Worm (Caenorhabditis elegans) whole organism, L4 larva: ENCODE measurements around the gene F10E7.9.

Source experiments
- F10B5.3 ChIP-seq: sonication (generic microtip); optimal IDR thresholded peaks from 2 replicates; lab custom pipeline; 2016; ENCODE audit warnings: mild to moderate bottlenecking, missing genetic modification characterization, missing compliant biosample characterization
- F26F4.8 ChIP-seq: fragments of 200-800 bp; sonication (Bioruptor generic); conservative IDR thresholded peaks from 2 replicates; pipeline ENCODE4 v1.3.6; 2022; ENCODE audit warnings: missing genetic modification characterization, missing compliant biosample characterization
- F37D6.2 ChIP-seq: sonication (generic microtip); optimal IDR thresholded peaks from 2 replicates; lab custom pipeline; 2016; ENCODE audit warnings: mild to moderate bottlenecking, missing genetic modification characterization, missing compliant biosample characterization
- F44E2.7 ChIP-seq: fragments of 200-800 bp; sonication (Bioruptor generic); IDR thresholded peaks from 2 replicates; pipeline ENCODE4 v2.1.2; 2022; ENCODE audit warnings: missing genetic modification characterization, missing compliant biosample characterization
- F49E8.2 ChIP-seq: sonication (generic microtip); optimal IDR thresholded peaks from 2 replicates; lab custom pipeline; 2016; ENCODE audit warnings: missing compliant biosample characterization, mild to moderate bottlenecking, missing genetic modification characterization, borderline replicate concordance
- ama-1 ChIP-seq: fragments of 150-350 bp; optimal IDR thresholded peaks from 2 replicates; lab custom pipeline; 2014; ENCODE audit warnings: inconsistent platforms, mixed read lengths
- ceh-20 ChIP-seq: fragments of 200-800 bp; sonication (Bioruptor generic); IDR thresholded peaks from 2 replicates; pipeline ENCODE4 v1.3.6; 2022; ENCODE audit warnings: missing genetic modification reagents, missing genetic modification characterization, missing compliant biosample characterization
- ceh-32 ChIP-seq: sonication (generic microtip); optimal IDR thresholded peaks from 2 replicates; lab custom pipeline; 2016; ENCODE audit warnings: mild to moderate bottlenecking, missing genetic modification characterization, missing compliant biosample characterization; ENCODE audit not compliant: poor library complexity
- ceh-44 ChIP-seq: fragments of 200-800 bp; sonication (Bioruptor generic); IDR thresholded peaks from 2 replicates; pipeline ENCODE4 v1.3.6; 2022; ENCODE audit warnings: missing genetic modification reagents, missing genetic modification characterization, missing compliant biosample characterization
- ctbp-1 ChIP-seq: fragments of 200-800 bp; sonication (Bioruptor generic); IDR thresholded peaks from 2 replicates; pipeline ENCODE4 v1.3.6; 2022; ENCODE audit warnings: missing genetic modification reagents, missing genetic modification characterization, missing compliant biosample characterization
- daf-16 ChIP-seq, 3 experiments: sonication (generic microtip); optimal IDR thresholded peaks; 2 replicates each; lab custom pipeline; 2016 to 2017; ENCODE audit warnings: missing genetic modification characterization in 3 of 3, missing genetic modification reagents in 3 of 3, mild to moderate bottlenecking in 2 of 3, missing compliant biosample characterization in 2 of 3, missing biosample characterization in 1 of 3, moderate library complexity in 1 of 3
- daf-19 ChIP-seq: fragments of 200-800 bp; sonication (Bioruptor generic); conservative IDR thresholded peaks from 2 replicates; pipeline ENCODE4 v1.3.6; 2022; ENCODE audit warnings: missing genetic modification characterization, missing compliant biosample characterization
- dmd-6 ChIP-seq: fragments of 200-800 bp; sonication (Bioruptor generic); IDR thresholded peaks from 2 replicates; pipeline ENCODE4 v1.3.6; 2022; ENCODE audit warnings: missing genetic modification reagents, missing genetic modification characterization, missing compliant biosample characterization
- dmd-8 ChIP-seq: fragments of 200-800 bp; sonication (Bioruptor generic); IDR thresholded peaks from 2 replicates; pipeline ENCODE4 v1.3.6; 2022; ENCODE audit warnings: missing genetic modification characterization, missing compliant biosample characterization
- dmd-9 ChIP-seq: fragments of 200-800 bp; sonication (Bioruptor generic); IDR thresholded peaks from 2 replicates; pipeline ENCODE4 v1.3.6; 2022; ENCODE audit warnings: missing genetic modification reagents, missing genetic modification characterization, missing compliant biosample characterization
- duxl-1 ChIP-seq: sonication (generic microtip); optimal IDR thresholded peaks from 2 replicates; lab custom pipeline; 2016; ENCODE audit warnings: mild to moderate bottlenecking, missing genetic modification characterization, moderate library complexity, missing compliant biosample characterization; ENCODE audit not compliant: poor library complexity
- dve-1 ChIP-seq: sonication (generic microtip); optimal IDR thresholded peaks from 2 replicates; lab custom pipeline; 2017; ENCODE audit warnings: antibody characterized with exemption, mild to moderate bottlenecking, missing genetic modification characterization, missing compliant biosample characterization; ENCODE audit not compliant: insufficient read depth
- egl-27 ChIP-seq: sonication (generic microtip); optimal IDR thresholded peaks from 3 replicates; lab custom pipeline; 2017; ENCODE audit warnings: missing biosample characterization, missing genetic modification reagents, missing genetic modification characterization
- hif-1 ChIP-seq, 2 experiments: sonication (generic microtip); optimal IDR thresholded peaks; 2 replicates each; lab custom pipeline; 2016 to 2017; ENCODE audit warnings: missing compliant biosample characterization in 2 of 2, missing genetic modification characterization in 2 of 2, missing genetic modification reagents in 2 of 2, missing genotype in 2 of 2, mild to moderate bottlenecking in 1 of 2
- hlh-11 ChIP-seq: fragments of 200-800 bp; sonication (Bioruptor generic); optimal IDR thresholded peaks from 2 replicates; lab custom pipeline; 2018; ENCODE audit warnings: mild to moderate bottlenecking, missing genetic modification characterization, missing compliant biosample characterization
- hlh-30 ChIP-seq: sonication (generic microtip); optimal IDR thresholded peaks from 2 replicates; lab custom pipeline; 2017; ENCODE audit warnings: antibody characterized with exemption, mild to moderate bottlenecking, missing genetic modification characterization, missing compliant biosample characterization; ENCODE audit not compliant: insufficient read depth
- hmg-1.1 ChIP-seq: fragments of 200-800 bp; sonication (Bioruptor generic); IDR thresholded peaks from 2 replicates; pipeline ENCODE4 v1.3.6; 2022; ENCODE audit warnings: missing genetic modification reagents, missing genetic modification characterization, missing compliant biosample characterization
- lin-13 ChIP-seq: fragments of 150-350 bp; optimal IDR thresholded peaks from 2 replicates; lab custom pipeline; 2014; ENCODE audit warnings: missing biosample characterization, missing genetic modification reagents, missing genetic modification characterization
- lsy-2 ChIP-seq, 2 experiments: fragments of 150-350 bp in 1 of 2; sonication (generic microtip) in 1 of 2; optimal IDR thresholded peaks; 2 replicates each; lab custom pipeline; 2014 to 2017; ENCODE audit warnings: missing biosample characterization in 2 of 2, missing genetic modification characterization in 2 of 2
- madf-5 ChIP-seq, 2 experiments: fragments of 200-800 bp; sonication (Bioruptor generic); IDR thresholded peaks; 2 replicates each; pipeline ENCODE4 v1.3.6; 2022; ENCODE audit warnings: missing compliant biosample characterization in 2 of 2, missing genetic modification characterization in 2 of 2
- nhr-10 ChIP-seq: fragments of 150-350 bp; optimal IDR thresholded peaks from 2 replicates; lab custom pipeline; 2014; ENCODE audit warnings: missing biosample characterization, missing genetic modification characterization
- nhr-111 ChIP-seq: fragments of 200-800 bp; sonication (Bioruptor generic); optimal IDR thresholded peaks from 2 replicates; lab custom pipeline; 2018; ENCODE audit warnings: mild to moderate bottlenecking, missing genetic modification characterization, missing compliant biosample characterization
- nhr-237 ChIP-seq: sonication (generic microtip); optimal IDR thresholded peaks from 2 replicates; lab custom pipeline; 2017; ENCODE audit warnings: missing biosample characterization, missing genetic modification characterization
- nhr-41 ChIP-seq: fragments of 200-800 bp; sonication (Bioruptor generic); IDR thresholded peaks from 2 replicates; pipeline ENCODE4 v1.3.6; 2022; ENCODE audit warnings: missing genetic modification reagents, missing genetic modification characterization, missing compliant biosample characterization
- nhr-48 ChIP-seq: sonication (generic microtip); optimal IDR thresholded peaks from 2 replicates; lab custom pipeline; 2016; ENCODE audit warnings: mild to moderate bottlenecking, missing genetic modification characterization, missing compliant biosample characterization
- nhr-6 ChIP-seq: fragments of 150-350 bp; optimal IDR thresholded peaks from 2 replicates; lab custom pipeline; 2014; ENCODE audit warnings: missing biosample characterization, missing genetic modification characterization
- nhr-76 ChIP-seq: fragments of 150-350 bp; optimal IDR thresholded peaks from 2 replicates; lab custom pipeline; 2014; ENCODE audit warnings: missing biosample characterization, missing genetic modification characterization
- pha-4 ChIP-seq, 2 experiments: fragments of 150-350 bp in 1 of 2; fragments of 200-800 bp in 1 of 2; sonication (Bioruptor generic) in 1 of 2; IDR thresholded peaks in 1 of 2; optimal IDR thresholded peaks in 1 of 2; 2 replicates each; pipeline versions ENCODE4 v1.3.6 to Lab custom; 2014 to 2022; ENCODE audit warnings: missing genetic modification characterization in 2 of 2, missing genetic modification reagents in 2 of 2, missing biosample characterization in 1 of 2, missing compliant biosample characterization in 1 of 2
- php-3 ChIP-seq: fragments of 200-800 bp; sonication (Bioruptor generic); IDR thresholded peaks from 2 replicates; pipeline ENCODE4 v1.3.6; 2022; ENCODE audit warnings: missing genetic modification reagents, missing genetic modification characterization, missing compliant biosample characterization
- pqm-1 ChIP-seq: sonication (generic microtip); optimal IDR thresholded peaks from 2 replicates; lab custom pipeline; 2017; ENCODE audit warnings: missing biosample characterization, missing genetic modification characterization
- saeg-2 ChIP-seq: fragments of 200-800 bp; sonication (Bioruptor generic); IDR thresholded peaks from 2 replicates; pipeline ENCODE4 v1.3.6; 2022; ENCODE audit warnings: missing genetic modification reagents, missing genetic modification characterization, missing compliant biosample characterization
- set-16 ChIP-seq: fragments of 200-800 bp; sonication (Bioruptor generic); IDR thresholded peaks from 2 replicates; pipeline ENCODE4 v1.3.6; 2022; ENCODE audit warnings: missing genetic modification reagents, missing genetic modification characterization, missing compliant biosample characterization
- spr-3 ChIP-seq: fragments of 200-800 bp; sonication (Bioruptor generic); optimal IDR thresholded peaks from 2 replicates; lab custom pipeline; 2018; ENCODE audit warnings: mild to moderate bottlenecking, missing genetic modification characterization, missing compliant biosample characterization
- unc-130 ChIP-seq: sonication (generic microtip); optimal IDR thresholded peaks from 2 replicates; lab custom pipeline; 2016; ENCODE audit warnings: missing genetic modification reagents, missing genetic modification characterization, missing compliant biosample characterization
- unc-39 ChIP-seq: sonication (generic microtip); optimal IDR thresholded peaks from 2 replicates; lab custom pipeline; 2017; ENCODE audit warnings: missing biosample characterization, missing genetic modification characterization
- vab-7 ChIP-seq: fragments of 200-800 bp; sonication (Bioruptor generic); IDR thresholded peaks from 2 replicates; pipeline ENCODE4 v1.3.6; 2022; ENCODE audit warnings: missing genetic modification reagents, missing genetic modification characterization, missing compliant biosample characterization
- zfp-2 ChIP-seq: sonication (generic microtip); optimal IDR thresholded peaks from 2 replicates; lab custom pipeline; 2016; ENCODE audit warnings: mild to moderate bottlenecking, missing genetic modification characterization, missing compliant biosample characterization
- ztf-11 ChIP-seq: fragments of 150-350 bp; optimal IDR thresholded peaks from 2 replicates; lab custom pipeline; 2014; ENCODE audit warnings: missing biosample characterization, missing genetic modification characterization
- ztf-7 ChIP-seq: fragments of 150-350 bp; optimal IDR thresholded peaks from 2 replicates; lab custom pipeline; 2014; ENCODE audit warnings: missing biosample characterization, missing genetic modification characterization

F10E7.9 gene

ce11 chrII:7155392-7155791 is 45.5 kb upstream of the F10E7.9 start, which contains the start of gene C27H5.2 (continued):
- peak; percentile 7; the same call in 1 of the 2 replicates for TF ChIP-seq dmd-6
- no peak for TF ChIP-seq zfp-2 (tag; lab: Kevin White, UChicago)
- TF ChIP-seq saeg-2 (GFP tag; lab: Robert Waterston, UW) = no peak
- no peak for TF ChIP-seq nhr-76
- no peak for TF ChIP-seq F37D6.2 (tag; lab: Kevin White, UChicago)
- TF ChIP-seq F49E8.2 (tag; lab: Kevin White, UChicago) = no peak
- no peak for TF ChIP-seq ceh-44 (GFP tag; lab: Robert Waterston, UW)
- TF ChIP-seq unc-130 (GFP tag; lab: Kevin White, UChicago) = no peak
- TF ChIP-seq ztf-11 = no peak
- no peak for TF ChIP-seq lin-13 (GFP tag; lab: Kevin White, UChicago)
- no peak for TF ChIP-seq F44E2.7 (GFP tag; lab: Robert Waterston, UW)
- TF ChIP-seq ama-1 = peak; percentile 84
- no peak for TF ChIP-seq vab-7
- TF ChIP-seq nhr-10 = no peak
- no peak for TF ChIP-seq nhr-48 (tag; lab: Kevin White, UChicago)
- no peak for TF ChIP-seq lsy-2 (tag; optimal IDR thresholded peaks at IDR 0.05; lab: Kevin White, UChicago)
- no peak for TF ChIP-seq php-3 (GFP tag; lab: Robert Waterston, UW)
- TF ChIP-seq unc-39 (tag; lab: Kevin White, UChicago) = no peak
- TF ChIP-seq ceh-20 (GFP tag; lab: Robert Waterston, UW) = no peak
- TF ChIP-seq ctbp-1 (GFP tag; lab: Robert Waterston, UW) = no peak
- no peak for TF ChIP-seq F10B5.3 (tag; lab: Kevin White, UChicago)
- no peak for TF ChIP-seq set-16
- no peak for TF ChIP-seq pqm-1 (tag; lab: Kevin White, UChicago)
- TF ChIP-seq madf-5 (GFP tag; IDR thresholded peaks at IDR 0.05; lab: Robert Waterston, UW) = no peak
- TF ChIP-seq hlh-11 (tag; lab: Kevin White, UChicago) = peak; percentile 68
- no peak for TF ChIP-seq spr-3
- no peak for TF ChIP-seq nhr-41
- TF ChIP-seq F26F4.8 (GFP tag; lab: Robert Waterston, UW) = no peak
- peak; percentile 8 for TF ChIP-seq hlh-30 (tag; lab: Kevin White, UChicago)
- TF ChIP-seq dve-1 (tag; lab: Kevin White, UChicago) = peak; percentile 8
- TF ChIP-seq, all 104 proteins: peak for 10

DNA sequence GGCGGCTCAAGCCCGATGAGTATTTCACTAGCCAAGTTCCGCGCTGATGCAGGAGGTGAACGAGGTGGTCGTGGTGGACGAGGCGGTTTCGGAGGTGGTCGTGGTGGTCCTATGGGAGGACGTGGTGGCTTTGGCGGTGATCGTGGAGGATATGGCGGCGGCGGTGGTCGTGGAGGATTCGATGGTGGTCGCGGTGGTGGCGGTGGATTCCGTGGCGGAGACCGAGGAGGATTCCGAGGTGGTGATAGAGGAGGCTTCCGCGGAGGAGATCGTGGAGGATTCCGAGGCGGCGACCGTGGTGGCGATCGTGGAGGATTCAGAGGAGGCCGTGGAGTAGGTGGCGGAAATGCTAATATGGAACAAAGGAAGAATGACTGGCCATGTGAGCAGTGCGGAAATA is 44.9 kb upstream of the F10E7.9 start:
- TF ChIP-seq dmd-8 = no peak
- TF ChIP-seq set-16 = peak; percentile 96

ce11 chrII:7153095-7153494 is 43.2 kb upstream of the F10E7.9 start:
- TF ChIP-seq set-16 = peak; percentile 89

DNA sequence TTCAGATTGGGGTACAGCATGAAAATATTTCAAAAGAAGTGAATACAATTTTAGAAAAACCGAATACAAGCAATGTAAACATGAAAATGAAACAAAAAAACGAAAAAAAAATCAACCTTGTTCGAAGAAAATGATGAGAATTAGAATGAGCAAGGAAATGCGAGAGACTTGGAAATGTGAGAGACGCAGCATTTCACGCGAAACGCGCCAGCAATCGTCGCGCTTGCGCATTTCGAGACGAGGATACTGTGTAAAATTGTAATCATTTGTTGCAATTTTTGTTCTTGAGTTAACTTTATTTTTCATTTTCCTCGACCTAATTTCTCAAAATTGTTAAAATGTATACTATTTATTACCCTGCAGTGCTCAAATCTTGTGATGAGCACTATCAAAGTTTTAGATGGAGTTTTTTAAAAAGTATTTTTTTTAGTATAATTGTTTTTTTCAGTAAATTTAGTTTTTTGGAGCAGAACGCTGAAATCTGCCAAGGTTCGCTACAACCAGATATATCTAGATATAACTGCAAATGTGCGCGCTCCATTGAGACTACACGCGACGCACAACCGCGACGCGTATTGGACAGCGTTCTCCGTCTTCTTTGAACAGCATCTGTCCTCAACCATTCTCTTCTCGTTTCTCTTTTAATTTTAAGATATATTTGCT is 42.2 kb upstream of the F10E7.9 start, which contains the start of gene fust-1:
Gene fust-1 (plus strand): TSS at position 613 of the 663 bp plus-strand sequence.
- peak; percentile 84 for TF ChIP-seq ztf-7
- TF ChIP-seq php-3 (GFP tag; lab: Robert Waterston, UW) = peak; percentile 86
- TF ChIP-seq duxl-1 (tag; lab: Kevin White, UChicago) = peak; percentile 92
- TF ChIP-seq nhr-6 (tag; lab: Kevin White, UChicago) = peak; percentile 85
- TF ChIP-seq nhr-48 (tag; lab: Kevin White, UChicago) = peak; percentile 90
- no peak for TF ChIP-seq daf-19
- TF ChIP-seq dve-1 (tag; lab: Kevin White, UChicago) = peak; percentile 97
- TF ChIP-seq nhr-111 (GFP tag; lab: Kevin White, UChicago) = no peak
- peak; percentile 94 for TF ChIP-seq hmg-1.1 (GFP tag; lab: Robert Waterston, UW)
- TF ChIP-seq pha-4 (GFP tag; IDR thresholded peaks at IDR 0.05; lab: Robert Waterston, UW) = peak; percentile 94
- peak; percentile 73 for TF ChIP-seq pha-4 (tag; optimal IDR thresholded peaks at IDR 0.05; lab: Kevin White, UChicago)
- TF ChIP-seq ceh-32 (tag; lab: Kevin White, UChicago) = peak; percentile 16
- peak; percentile 94 for TF ChIP-seq ctbp-1 (GFP tag; lab: Robert Waterston, UW)
- TF ChIP-seq daf-16 (GFP tag; optimal IDR thresholded peaks at IDR 0.05; lab: Kevin White, UChicago) = peak in 1 of 2 experiments; percentile 89
- TF ChIP-seq daf-16 (tag; optimal IDR thresholded peaks at IDR 0.05; lab: Kevin White, UChicago) = peak; percentile 67
- TF ChIP-seq nhr-41 = peak; percentile 61; the same call in 1 of the 2 replicates
- peak; percentile 72 for TF ChIP-seq ama-1
- peak; percentile 36 to 71 for TF ChIP-seq hif-1 (tag; optimal IDR thresholded peaks at IDR 0.05; lab: Kevin White, UChicago)
- no peak for TF ChIP-seq nhr-237 (tag; lab: Kevin White, UChicago)
- TF ChIP-seq egl-27 (tag; lab: Kevin White, UChicago) = no peak
- TF ChIP-seq dmd-9 (GFP tag; lab: Robert Waterston, UW) = peak; percentile 77; the same call in 1 of the 2 replicates
